Worm (Caenorhabditis elegans) whole organism, L1 larva: ENCODE measurements around the gene srg-54.
A peak's percentile ranks its signal among the peaks of the same experiment; 100 is the strongest.
"Not testable (repeated sequence)": the region's sequence is repeated elsewhere in the genome, so short reads cannot be mapped to it uniquely, and the experiment has no call there.

Source experiments
- C16A3.4 ChIP-seq: fragments of 150-350 bp; optimal IDR thresholded peaks from 2 replicates; lab custom pipeline; 2014; ENCODE audit warnings: missing biosample characterization, missing genetic modification characterization
- C34B4.2 ChIP-seq: sonication (generic microtip); optimal IDR thresholded peaks from 2 replicates; lab custom pipeline; 2017; ENCODE audit warnings: mild to moderate bottlenecking, missing genetic modification characterization, missing compliant biosample characterization
- F16B12.6 ChIP-seq: fragments of 150-350 bp; optimal IDR thresholded peaks from 2 replicates; lab custom pipeline; 2014; ENCODE audit warnings: missing biosample characterization, missing genetic modification characterization
- aha-1 ChIP-seq: fragments of 150-350 bp; optimal IDR thresholded peaks from 2 replicates; lab custom pipeline; 2014; ENCODE audit warnings: missing biosample characterization, missing genetic modification characterization
- alr-1 ChIP-seq: fragments of 200-800 bp; sonication (Bioruptor generic); optimal IDR thresholded peaks from 2 replicates; lab custom pipeline; 2018; ENCODE audit warnings: borderline replicate concordance, mild to moderate bottlenecking, missing genetic modification characterization, missing compliant biosample characterization
- ama-1 ChIP-seq: fragments of 150-350 bp; optimal IDR thresholded peaks from 2 replicates; lab custom pipeline; 2014
- blmp-1 ChIP-seq: fragments of 150-350 bp; optimal IDR thresholded peaks from 2 replicates; lab custom pipeline; 2014; ENCODE audit warnings: missing biosample characterization, missing genetic modification characterization
- ceh-82 ChIP-seq, 3 experiments: fragments of 150-350 bp in 1 of 3; sonication (generic microtip) in 2 of 3; optimal IDR thresholded peaks; 2 replicates each; lab custom pipeline; 2014 to 2017; ENCODE audit warnings: missing biosample characterization in 3 of 3, missing genetic modification characterization in 3 of 3
- dpl-1 ChIP-seq, 3 experiments: fragments of 150-350 bp in 2 of 3; sonication (generic microtip) in 1 of 3; optimal IDR thresholded peaks; 2 replicates each; lab custom pipeline; 2014 to 2017; ENCODE audit warnings: missing biosample characterization in 3 of 3, missing genetic modification characterization in 3 of 3, missing genetic modification reagents in 3 of 3
- dsc-1 ChIP-seq: sonication (generic microtip); optimal IDR thresholded peaks from 2 replicates; lab custom pipeline; 2016; ENCODE audit warnings: mild to moderate bottlenecking, missing genetic modification characterization, missing compliant biosample characterization
- efl-1 ChIP-seq, 4 experiments: fragments of 150-350 bp; optimal IDR thresholded peaks in 3 of 4; peaks in 1 of 4; 1 replicate in 1 of 4; 2 replicates in 3 of 4; lab custom pipeline; 2014; ENCODE audit warnings: missing biosample characterization in 2 of 4, missing genetic modification characterization in 2 of 4, missing genetic modification reagents in 2 of 4
- elt-2 ChIP-seq: sonication (generic microtip); optimal IDR thresholded peaks from 2 replicates; lab custom pipeline; 2016; ENCODE audit warnings: missing genetic modification characterization, mild to moderate bottlenecking, inconsistent platforms, missing compliant biosample characterization, missing genetic modification reagents
- elt-3 ChIP-seq, 6 experiments: fragments of 150-350 bp in 1 of 6; sonication (generic microtip); optimal IDR thresholded peaks; 2 replicates each; lab custom pipeline; 2017 to 2018; ENCODE audit warnings: missing biosample characterization in 6 of 6, missing genetic modification characterization in 6 of 6, inconsistent platforms in 1 of 6
- fkh-10 ChIP-seq: sonication (generic microtip); optimal IDR thresholded peaks from 2 replicates; lab custom pipeline; 2017; ENCODE audit warnings: missing biosample characterization, missing genetic modification reagents, missing genetic modification characterization
- grh-1 ChIP-seq: fragments of 200-800 bp; sonication (Bioruptor generic); IDR thresholded peaks from 2 replicates; pipeline ENCODE4 v1.3.6; 2022; ENCODE audit warnings: missing genetic modification reagents, missing genetic modification characterization, missing compliant biosample characterization
- hlh-17 ChIP-seq: fragments of 200-800 bp; sonication (Bioruptor generic); optimal IDR thresholded peaks from 2 replicates; lab custom pipeline; 2018; ENCODE audit warnings: missing genetic modification characterization, mild to moderate bottlenecking, missing compliant biosample characterization, moderate library complexity, borderline replicate concordance
- hlh-4 ChIP-seq: sonication (generic microtip); optimal IDR thresholded peaks from 2 replicates; lab custom pipeline; 2016; ENCODE audit warnings: mild to moderate bottlenecking, missing genetic modification characterization, missing compliant biosample characterization
- irx-1 ChIP-seq: sonication (generic microtip); optimal IDR thresholded peaks from 2 replicates; lab custom pipeline; 2016; ENCODE audit warnings: missing genetic modification characterization, missing compliant biosample characterization
- isw-1 ChIP-seq: fragments of 200-800 bp; sonication (Bioruptor generic); IDR thresholded peaks from 2 replicates; pipeline ENCODE4 v1.3.6; 2022; ENCODE audit warnings: missing genetic modification characterization, missing compliant biosample characterization
- jun-1 ChIP-seq: fragments of 150-350 bp; optimal IDR thresholded peaks from 2 replicates; lab custom pipeline; 2014; ENCODE audit warnings: missing biosample characterization, missing genetic modification reagents, missing genetic modification characterization
- lin-13 ChIP-seq: fragments of 150-350 bp; optimal IDR thresholded peaks from 2 replicates; lab custom pipeline; 2014; ENCODE audit warnings: missing biosample characterization, missing genetic modification reagents, missing genetic modification characterization
- lin-14 ChIP-seq: fragments of 200-800 bp; sonication (Bioruptor generic); optimal IDR thresholded peaks from 2 replicates; lab custom pipeline; 2018; ENCODE audit warnings: mild to moderate bottlenecking, missing genetic modification characterization, moderate library complexity, missing compliant biosample characterization
- lin-35 ChIP-seq, 2 experiments: fragments of 150-350 bp; optimal IDR thresholded peaks; 2 replicates each; lab custom pipeline; 2014; ENCODE audit warnings: missing biosample characterization in 2 of 2, missing genetic modification characterization in 2 of 2, missing genetic modification reagents in 2 of 2
- lin-39 ChIP-seq: fragments of 150-350 bp; optimal IDR thresholded peaks from 2 replicates; lab custom pipeline; 2014; ENCODE audit warnings: missing biosample characterization, missing genetic modification reagents, missing genetic modification characterization
- lsy-2 ChIP-seq, 2 experiments: fragments of 150-350 bp; optimal IDR thresholded peaks; 2 replicates each; lab custom pipeline; 2014; ENCODE audit warnings: missing biosample characterization in 2 of 2, missing genetic modification characterization in 2 of 2
- mdl-1 ChIP-seq, 2 experiments: fragments of 150-350 bp; optimal IDR thresholded peaks; 2 replicates each; lab custom pipeline; 2014 to 2017; ENCODE audit warnings: missing biosample characterization in 2 of 2, missing genetic modification characterization in 2 of 2, inconsistent platforms in 1 of 2
- mef-2 ChIP-seq: fragments of 150-350 bp; optimal IDR thresholded peaks from 2 replicates; lab custom pipeline; 2014; ENCODE audit warnings: missing biosample characterization, missing genetic modification characterization
- mep-1 ChIP-seq: fragments of 150-350 bp; optimal IDR thresholded peaks from 2 replicates; lab custom pipeline; 2014; ENCODE audit warnings: missing biosample characterization, missing genetic modification characterization
- nhr-19 ChIP-seq: fragments of 200-800 bp; sonication (Bioruptor generic); conservative IDR thresholded peaks from 2 replicates; pipeline ENCODE4 v1.3.6; 2022; ENCODE audit warnings: missing genetic modification characterization, missing compliant biosample characterization
- nhr-20 ChIP-seq: sonication (generic microtip); optimal IDR thresholded peaks from 2 replicates; lab custom pipeline; 2016; ENCODE audit warnings: mild to moderate bottlenecking, missing genetic modification characterization, missing compliant biosample characterization
- nhr-28 ChIP-seq: fragments of 150-350 bp; optimal IDR thresholded peaks from 2 replicates; lab custom pipeline; 2014; ENCODE audit warnings: missing biosample characterization, missing genetic modification characterization
- nhr-47 ChIP-seq: sonication (generic microtip); optimal IDR thresholded peaks from 2 replicates; lab custom pipeline; 2016; ENCODE audit warnings: mild to moderate bottlenecking, missing genetic modification characterization, moderate library complexity, missing compliant biosample characterization
- nhr-71 ChIP-seq: sonication (generic microtip); optimal IDR thresholded peaks from 2 replicates; lab custom pipeline; 2016; ENCODE audit warnings: mild to moderate bottlenecking, missing genetic modification characterization, moderate library complexity, missing compliant biosample characterization
- nhr-85 ChIP-seq: sonication (generic microtip); peaks from one replicate; lab custom pipeline; 2016; ENCODE audit warnings: missing genetic modification characterization, inconsistent platforms, missing compliant biosample characterization
- nhr-90 ChIP-seq: sonication (generic microtip); optimal IDR thresholded peaks from 2 replicates; lab custom pipeline; 2016; ENCODE audit warnings: mild to moderate bottlenecking, missing genetic modification characterization, missing compliant biosample characterization; ENCODE audit not compliant: poor library complexity
- pax-3 ChIP-seq: fragments of 200-800 bp; sonication (Bioruptor generic); optimal IDR thresholded peaks from 2 replicates; lab custom pipeline; 2018; ENCODE audit warnings: mild to moderate bottlenecking, missing genetic modification characterization, moderate library complexity, missing compliant biosample characterization
- rnt-1 ChIP-seq: sonication (generic microtip); optimal IDR thresholded peaks from 2 replicates; lab custom pipeline; 2016; ENCODE audit warnings: mild to moderate bottlenecking, missing genetic modification characterization, moderate library complexity, missing compliant biosample characterization
- snpc-4 ChIP-seq: fragments of 150-350 bp; optimal IDR thresholded peaks from 2 replicates; lab custom pipeline; 2014; ENCODE audit warnings: missing biosample characterization, missing genetic modification characterization
- snu-23 ChIP-seq: sonication (generic microtip); optimal IDR thresholded peaks from 2 replicates; lab custom pipeline; 2016; ENCODE audit warnings: missing genetic modification characterization, missing compliant biosample characterization
- sox-4 ChIP-seq: sonication (generic microtip); optimal IDR thresholded peaks from 2 replicates; lab custom pipeline; 2016; ENCODE audit warnings: missing genetic modification characterization, missing compliant biosample characterization
- tbx-2 ChIP-seq: sonication (generic microtip); optimal IDR thresholded peaks from 2 replicates; lab custom pipeline; 2016; ENCODE audit warnings: missing genetic modification characterization, missing compliant biosample characterization
- unc-30 ChIP-seq: sonication (generic microtip); optimal IDR thresholded peaks from 2 replicates; lab custom pipeline; 2017; ENCODE audit warnings: missing biosample characterization, missing genetic modification characterization
- unc-62 ChIP-seq: fragments of 150-350 bp; optimal IDR thresholded peaks from 2 replicates; lab custom pipeline; 2014; ENCODE audit warnings: missing biosample characterization, missing genetic modification reagents, missing genetic modification characterization
- unc-86 ChIP-seq: sonication (generic microtip); optimal IDR thresholded peaks from 2 replicates; lab custom pipeline; 2016; ENCODE audit warnings: missing genetic modification characterization, missing compliant biosample characterization
- xbp-1 ChIP-seq: sonication (generic microtip); optimal IDR thresholded peaks from 2 replicates; lab custom pipeline; 2016; ENCODE audit warnings: missing genetic modification characterization, missing compliant biosample characterization
- zip-4 ChIP-seq: fragments of 200-800 bp; sonication (Bioruptor generic); optimal IDR thresholded peaks from 2 replicates; lab custom pipeline; 2018; ENCODE audit warnings: mild to moderate bottlenecking, missing genetic modification characterization, moderate library complexity, missing compliant biosample characterization

srg-54 gene

ce11 chrV:14877242-14877819 lies 46.7 kb downstream of the srg-54 start:
- TF ChIP-seq nhr-20 (no peak), nhr-85 (tag; lab: Kevin White, UChicago) (peak; percentile 3), mef-2 (no peak), nhr-47 (tag; lab: Kevin White, UChicago) (no peak), blmp-1 (peak; percentile 95), efl-1 (optimal IDR thresholded peaks at IDR 0.05; lab: Kevin White, UChicago) (no peak), efl-1 (GFP tag; optimal IDR thresholded peaks at IDR 0.05 in 1 of 2; lab: Kevin White, UChicago) (peak in 1 of 2 experiments; percentile 73), lin-14 (GFP tag; lab: Kevin White, UChicago) (peak; percentile 8), F16B12.6 (no peak)

- not testable (repeated sequence) for TF ChIP-seq jun-1 (tag; lab: Kevin White, UChicago); snu-23; ceh-82 (tag; optimal IDR thresholded peaks at IDR 0.05; lab: Kevin White, UChicago)
- TF ChIP-seq, all 84 proteins: peak for 0; not testable (repeated sequence) for 84
Measured at ce11 chrV:14876724-14877123, 47.3 kb downstream of the srg-54 start, which contains the start of gene ZC412.10. ZC412.10 (minus strand) TSS chrV:14876824.

- TF ChIP-seq mef-2 = no peak
- TF ChIP-seq nhr-20 = peak; percentile 48
- TF ChIP-seq mdl-1 (tag; optimal IDR thresholded peaks at IDR 0.05; lab: Kevin White, UChicago) = peak in 1 of 2 experiments; percentile 25
- peak; percentile 61 for TF ChIP-seq nhr-47 (tag; lab: Kevin White, UChicago)
- peak; percentile 55 for TF ChIP-seq nhr-19
- no peak for TF ChIP-seq ama-1
- TF ChIP-seq pax-3 (tag; lab: Kevin White, UChicago) = no peak
- TF ChIP-seq elt-2 (tag; lab: Kevin White, UChicago) = peak; percentile 20
- TF ChIP-seq dsc-1 = peak; percentile 44
- no peak for TF ChIP-seq zip-4 (GFP tag; lab: Kevin White, UChicago)
- peak in 2 of 3 experiments; percentile 11 to 32 for TF ChIP-seq dpl-1 (GFP tag; optimal IDR thresholded peaks at IDR 0.05; lab: Kevin White, UChicago)
- TF ChIP-seq grh-1 = peak; percentile 48; the same call in 1 of the 2 replicates
- TF ChIP-seq ceh-82 (tag; optimal IDR thresholded peaks at IDR 0.05; lab: Kevin White, UChicago) = peak in 2 of 3 experiments; percentile 12 to 28
- TF ChIP-seq snpc-4 (tag; lab: Kevin White, UChicago) = peak; percentile 96
- no peak for TF ChIP-seq irx-1 (tag; lab: Kevin White, UChicago)
- peak; percentile 20 to 45 for TF ChIP-seq efl-1 (optimal IDR thresholded peaks at IDR 0.05; lab: Kevin White, UChicago)
- peak in 1 of 2 experiments; percentile 82 for TF ChIP-seq efl-1 (GFP tag; optimal IDR thresholded peaks at IDR 0.05 in 1 of 2; lab: Kevin White, UChicago)
- TF ChIP-seq hlh-17 (GFP tag; lab: Kevin White, UChicago) = no peak
- TF ChIP-seq lin-13 = no peak
- peak; percentile 21 for TF ChIP-seq tbx-2
- peak; percentile 62 for TF ChIP-seq mep-1
- peak; percentile 25 for TF ChIP-seq xbp-1 (tag; lab: Kevin White, UChicago)
- TF ChIP-seq unc-62 (GFP tag; lab: Kevin White, UChicago) = no peak
- TF ChIP-seq aha-1 = no peak
- TF ChIP-seq unc-86 (tag; lab: Kevin White, UChicago) = no peak
- no peak for TF ChIP-seq alr-1 (tag; lab: Kevin White, UChicago)
- peak; percentile 69 for TF ChIP-seq snu-23
- TF ChIP-seq C16A3.4 (tag; lab: Kevin White, UChicago) = peak; percentile 50
- TF ChIP-seq unc-30 (tag; lab: Kevin White, UChicago) = no peak
- TF ChIP-seq lsy-2 (tag; optimal IDR thresholded peaks at IDR 0.05; lab: Kevin White, UChicago) = peak; percentile 0 to 40
- TF ChIP-seq fkh-10 (GFP tag; lab: Kevin White, UChicago) = no peak
- no peak for TF ChIP-seq nhr-28 (tag; lab: Kevin White, UChicago)
- no peak for TF ChIP-seq hlh-4 (tag; lab: Kevin White, UChicago)
- TF ChIP-seq isw-1 (GFP tag; lab: Robert Waterston, UW) = no peak
- peak; percentile 79 for TF ChIP-seq rnt-1 (tag; lab: Kevin White, UChicago)
- TF ChIP-seq nhr-90 (tag; lab: Kevin White, UChicago) = peak; percentile 54
- no peak for TF ChIP-seq C34B4.2 (tag; lab: Kevin White, UChicago)
- TF ChIP-seq elt-3 (tag; optimal IDR thresholded peaks at IDR 0.05; lab: Kevin White, UChicago) = no peak
- no peak for TF ChIP-seq lin-39 (tag; lab: Kevin White, UChicago)
- no peak for TF ChIP-seq sox-4 (tag; lab: Kevin White, UChicago)
- TF ChIP-seq nhr-71 (tag; lab: Kevin White, UChicago) = peak; percentile 61
- TF ChIP-seq lin-35 (GFP tag; optimal IDR thresholded peaks at IDR 0.05; lab: Kevin White, UChicago) = peak; percentile 39 to 70
Measured at ce11 chrV:14876257-14876656, 47.7 kb downstream of the srg-54 start.
